Fruit fly (Drosophila melanogaster) whole organism, embryonic: ENCODE results near the gene CG14153.

Experiments used
- B-H2 ChIP-seq: fragments of 200-800 bp; sonication (Bioruptor generic); optimal IDR thresholded peaks from 2 replicates; lab custom pipeline; 2018; ENCODE audit warnings: missing biosample characterization, mild to moderate bottlenecking, missing genetic modification characterization
- Blimp-1 ChIP-seq: fragments of 200-800 bp; sonication (Bioruptor generic); optimal IDR thresholded peaks from 3 replicates; lab custom pipeline; 2018; ENCODE audit warnings: missing biosample characterization, missing genetic modification characterization, mild to moderate bottlenecking, moderate library complexity, missing genetic modification reagents
- CG3726 ChIP-seq: fragments of 200-800 bp; sonication (Bioruptor generic); IDR thresholded peaks from 3 replicates; pipeline ENCODE4, ENCODE4 v1.3.6; 2022; ENCODE audit warnings: missing biosample characterization, missing genetic modification characterization
- Lpt ChIP-seq: fragments of >200 bp; optimal IDR thresholded peaks from 2 replicates; lab custom pipeline; 2018; ENCODE audit warnings: missing biosample characterization, missing genetic modification characterization
- az2 ChIP-seq: fragments of 200-800 bp; sonication (Bioruptor generic); optimal IDR thresholded peaks from 3 replicates; lab custom pipeline; 2016; ENCODE audit warnings: missing biosample characterization, missing genetic modification characterization
- dati ChIP-seq: fragments of 200-800 bp; sonication (Bioruptor generic); IDR thresholded peaks from 2 replicates; pipeline ENCODE4 v1.3.6; 2022; ENCODE audit warnings: missing biosample characterization, missing genetic modification characterization
- emc ChIP-seq: fragments of 200-800 bp; sonication (Bioruptor generic); optimal IDR thresholded peaks from 2 replicates; lab custom pipeline; 2016; ENCODE audit warnings: missing biosample characterization, missing genetic modification characterization
- fu2 ChIP-seq: fragments of 200-800 bp; sonication (Bioruptor generic); optimal IDR thresholded peaks from 2 replicates; lab custom pipeline; 2016; ENCODE audit warnings: missing biosample characterization, missing genetic modification characterization
- insv ChIP-seq, 2 experiments: fragments of 200-800 bp; sonication (Bioruptor generic); optimal IDR thresholded peaks; 3 replicates each; lab custom pipeline; 2016 to 2018; ENCODE audit warnings: missing biosample characterization in 2 of 2, missing genetic modification characterization in 2 of 2
- kay ChIP-seq: fragments of 200-800 bp; sonication (Bioruptor generic); optimal IDR thresholded peaks from 2 replicates; lab custom pipeline; 2016; ENCODE audit warnings: missing biosample characterization, missing genetic modification characterization
- kni ChIP-seq: fragments of 200-800 bp; sonication (Bioruptor generic); optimal IDR thresholded peaks from 3 replicates; lab custom pipeline; 2017; ENCODE audit warnings: mild to moderate bottlenecking, missing biosample characterization, missing genetic modification reagents, missing genetic modification characterization
- knrl ChIP-seq: fragments of 200-800 bp; sonication (Bioruptor generic); IDR thresholded peaks from 3 replicates; pipeline ENCODE4 v1.3.6; 2022; ENCODE audit warnings: missing biosample characterization, missing genetic modification characterization; ENCODE audit not compliant: partially characterized antibody
- vvl ChIP-seq: fragments of 200-800 bp; sonication (Bioruptor generic); IDR thresholded peaks from 2 replicates; pipeline ENCODE4 v1.3.6; 2022; ENCODE audit warnings: missing biosample characterization, missing genetic modification characterization

dm6 chr3L:10667341-10667740 is 24.0 kb downstream of the CG14153 start:
- no peak for TF ChIP-seq vvl (GFP tag; lab: Robert Waterston, UW)
- no peak for TF ChIP-seq fu2 (GFP tag; lab: Kevin White, UChicago)
- no peak for TF ChIP-seq kni (GFP tag; lab: Kevin White, UChicago)
- no peak for TF ChIP-seq knrl (GFP tag; lab: Robert Waterston, UW)
- TF ChIP-seq Lpt: no peak
- no peak for TF ChIP-seq az2 (GFP tag; lab: Kevin White, UChicago)
- no peak for TF ChIP-seq emc (GFP tag; lab: Kevin White, UChicago)
- TF ChIP-seq Blimp-1 (GFP tag; lab: Kevin White, UChicago): no peak
- no peak for TF ChIP-seq dati (GFP tag; lab: Robert Waterston, UW)
- no peak for TF ChIP-seq kay (GFP tag; lab: Kevin White, UChicago)
- TF ChIP-seq CG3726 (GFP tag; lab: Robert Waterston, UW): no peak
- TF ChIP-seq insv (GFP tag; optimal IDR thresholded peaks at IDR 0.05; lab: Kevin White, UChicago): no peak
- no peak for TF ChIP-seq B-H2 (GFP tag; lab: Kevin White, UChicago)
